Worm (Caenorhabditis elegans): Measurements from ENCODE around the gene C55A1.11.

C55A1.11 gene

ce11 chrV:15625561-15625960, at the start of gene C55A1.11:
TSS of gene C55A1.11 (plus strand) at chrV:15625861.
- TF ChIP-seq C38D4.7 (GFP tag; optimal IDR thresholded peaks at IDR 0.05) (no peak), ceh-14 (tag; optimal IDR thresholded peaks at IDR 0.05) (no peak), pax-1 (tag; optimal IDR thresholded peaks at IDR 0.05) (no peak), odd-2 (tag; optimal IDR thresholded peaks at IDR 0.05) (no peak), ceh-22 (tag; optimal IDR thresholded peaks at IDR 0.05) (no peak), ttx-3 (tag; optimal IDR thresholded peaks at IDR 0.05) (no peak), unc-42 (tag; optimal IDR thresholded peaks at IDR 0.05) (no peak), fax-1 (tag; optimal IDR thresholded peaks at IDR 0.05) (no peak), che-1 (tag; optimal IDR thresholded peaks at IDR 0.05) (no peak), rnt-1 (tag; optimal IDR thresholded peaks at IDR 0.05) (no peak), tbx-2 (tag; optimal IDR thresholded peaks at IDR 0.05) (no peak), unc-3 (GFP tag; conservative IDR thresholded peaks at IDR 0.05) (no peak), unc-3 (tag; optimal IDR thresholded peaks at IDR 0.05) (no peak), syd-9 (tag; optimal IDR thresholded peaks at IDR 0.05) (no peak)

- no peak for TF ChIP-seq dmd-4 (tag; optimal IDR thresholded peaks at IDR 0.05; ENCODE audit: borderline replicate concordance)
- TF ChIP-seq odd-2 (tag; optimal IDR thresholded peaks at IDR 0.05) = no peak
- TF ChIP-seq fkh-10 (GFP tag; optimal IDR thresholded peaks at IDR 0.05) = no peak
- no peak for TF ChIP-seq hlh-30 (tag; optimal IDR thresholded peaks at IDR 0.05; ENCODE audit: insufficient read depth)
Observed at ce11 chrV:15577395-15577896, 48.2 kb upstream of the C55A1.11 start, which contains the start of gene atx-3. TSS of gene atx-3 (minus strand) at chrV:15577445.

ce11 chrV:15578386-15578785, 47.3 kb upstream of the C55A1.11 start, which contains the start of gene F28F8.9:
TSS of gene F28F8.9 (minus strand) at chrV:15578673.
- peak; percentile 31 for TF ChIP-seq nfya-1 (tag; optimal IDR thresholded peaks at IDR 0.05)
- no peak for TF ChIP-seq pag-3 (tag; optimal IDR thresholded peaks at IDR 0.05; ENCODE audit: borderline replicate concordance)
- no peak for TF ChIP-seq K09A11.1 (tag; optimal IDR thresholded peaks at IDR 0.05; ENCODE audit: insufficient read depth)
- TF ChIP-seq ceh-34 (tag; optimal IDR thresholded peaks at IDR 0.05) = no peak

- TF ChIP-seq nfya-1 (tag; optimal IDR thresholded peaks at IDR 0.05) = peak; percentile 30
Observed at ce11 chrV:15581440-15581839, 44.2 kb upstream of the C55A1.11 start.

- peak; percentile 29 for TF ChIP-seq ref-2 (tag; optimal IDR thresholded peaks at IDR 0.05)
Observed at ce11 chrV:15590183-15590667, 35.4 kb upstream of the C55A1.11 start, which contains the start of gene F28F8.7. TSS of gene F28F8.7 (minus strand) at chrV:15590617.

- TF ChIP-seq hlh-13 (GFP tag; optimal IDR thresholded peaks at IDR 0.05) = no peak
- TF ChIP-seq madf-2 (tag; optimal IDR thresholded peaks at IDR 0.05) = no peak
- TF ChIP-seq K09A11.1 (tag; optimal IDR thresholded peaks at IDR 0.05; ENCODE audit: insufficient read depth) = no peak
- no peak for TF ChIP-seq ceh-2 (tag; optimal IDR thresholded peaks at IDR 0.05)
- no peak for TF ChIP-seq elt-2 (tag; optimal IDR thresholded peaks at IDR 0.05)
- TF ChIP-seq ahr-1 (tag; optimal IDR thresholded peaks at IDR 0.05) = no peak
- TF ChIP-seq nhr-11 (tag; optimal IDR thresholded peaks at IDR 0.05) = no peak
- TF ChIP-seq elt-4 (tag; optimal IDR thresholded peaks at IDR 0.05) = no peak
- TF ChIP-seq lim-6 (tag; optimal IDR thresholded peaks at IDR 0.05) = no peak
- TF ChIP-seq odd-2 (tag; optimal IDR thresholded peaks at IDR 0.05) = no peak
- TF ChIP-seq ceh-22 (tag; optimal IDR thresholded peaks at IDR 0.05) = no peak
- no peak for TF ChIP-seq ceh-45 (GFP tag; IDR thresholded peaks at IDR 0.05)
- TF ChIP-seq T23F11.4 (GFP tag; optimal IDR thresholded peaks at IDR 0.05) = no peak
Observed at ce11 chrV:15594573-15594972, 31.1 kb upstream of the C55A1.11 start, which contains the start of gene fbxa-139. TSS of gene fbxa-139 (minus strand) at chrV:15594673.

Measured in whole organism, late embryonic.